Fruit fly (Drosophila melanogaster) whole organism, embryonic: ENCODE data around the gene CG31957.

Source experiments
- Atf-2 ChIP-seq: fragments of 200-800 bp; sonication (Bioruptor generic); optimal IDR thresholded peaks from 2 replicates; lab custom pipeline; 2016; ENCODE audit warnings: missing biosample characterization, missing genetic modification characterization
- CG10209 ChIP-seq: fragments of 200-800 bp; sonication (Bioruptor generic); optimal IDR thresholded peaks from 3 replicates; lab custom pipeline; 2017; ENCODE audit warnings: missing biosample characterization, mild to moderate bottlenecking, missing genetic modification characterization, missing genetic modification reagents
- CG11696 ChIP-seq: fragments of 200-800 bp; sonication (Bioruptor generic); IDR thresholded peaks from 2 replicates; pipeline ENCODE4 v1.3.6; 2022; ENCODE audit warnings: missing biosample characterization, missing genetic modification characterization
- CG13296 ChIP-seq: fragments of 200-800 bp; sonication (Bioruptor generic); optimal IDR thresholded peaks from 3 replicates; lab custom pipeline; 2018; ENCODE audit warnings: missing biosample characterization, mild to moderate bottlenecking, missing genetic modification characterization
- CG13424 ChIP-seq: fragments of 200-800 bp; sonication (Bioruptor generic); optimal IDR thresholded peaks from 2 replicates; lab custom pipeline; 2019; ENCODE audit warnings: missing biosample characterization, mild to moderate bottlenecking, missing genetic modification characterization, moderate library complexity
- CG1603 ChIP-seq: fragments of 200-800 bp; sonication (Bioruptor generic); optimal IDR thresholded peaks from 2 replicates; lab custom pipeline; 2019; ENCODE audit warnings: missing biosample characterization, mild to moderate bottlenecking, missing genetic modification characterization, moderate library complexity
- CG17359 ChIP-seq: fragments of 200-800 bp; sonication (Bioruptor generic); optimal IDR thresholded peaks from 3 replicates; lab custom pipeline; 2018; ENCODE audit warnings: missing biosample characterization, mild to moderate bottlenecking, missing genetic modification characterization, moderate library complexity
- CG17361 ChIP-seq: fragments of 200-800 bp; sonication (Bioruptor generic); IDR thresholded peaks from 3 replicates; pipeline ENCODE4 v1.3.6; 2022; ENCODE audit warnings: missing biosample characterization, missing genetic modification characterization
- CG17612 ChIP-seq: fragments of 200-800 bp; sonication (Bioruptor generic); IDR thresholded peaks from 2 replicates; pipeline ENCODE4 v1.3.6; 2022; ENCODE audit warnings: missing biosample characterization, missing genetic modification characterization
- CG2678 ChIP-seq: fragments of 200-800 bp; sonication (Bioruptor generic); optimal IDR thresholded peaks from 3 replicates; lab custom pipeline; 2019; ENCODE audit warnings: missing biosample characterization, mild to moderate bottlenecking, missing genetic modification characterization, moderate library complexity
- CG31365 ChIP-seq: fragments of 200-800 bp; sonication (Bioruptor generic); optimal IDR thresholded peaks from 2 replicates; lab custom pipeline; 2018; ENCODE audit warnings: missing biosample characterization, mild to moderate bottlenecking, missing genetic modification characterization
- CG32767 ChIP-seq: fragments of 200-800 bp; sonication (Bioruptor generic); IDR thresholded peaks from 2 replicates; pipeline ENCODE4 v1.3.6; 2022; ENCODE audit warnings: missing biosample characterization, missing genetic modification characterization
- CG32772 ChIP-seq: fragments of 200-800 bp; sonication (Bioruptor generic); IDR thresholded peaks from 2 replicates; pipeline ENCODE4 v1.3.6; 2022; ENCODE audit warnings: missing biosample characterization, missing genetic modification characterization
- CG34224 ChIP-seq: fragments of 200-800 bp; sonication (Bioruptor generic); IDR thresholded peaks from 3 replicates; pipeline ENCODE4 v1.3.6; 2022; ENCODE audit warnings: missing biosample characterization, missing genetic modification characterization; ENCODE audit not compliant: partially characterized antibody
- CG4360 ChIP-seq: fragments of 200-800 bp; sonication (Bioruptor generic); IDR thresholded peaks from 2 replicates; pipeline ENCODE4 v1.3.6; 2022; ENCODE audit warnings: missing biosample characterization, missing genetic modification characterization
- CG4820 ChIP-seq: fragments of 200-800 bp; sonication (Bioruptor generic); optimal IDR thresholded peaks from 3 replicates; lab custom pipeline; 2016; ENCODE audit warnings: missing biosample characterization, missing genetic modification characterization
- CG5180 ChIP-seq: fragments of 200-800 bp; sonication (Bioruptor generic); optimal IDR thresholded peaks from 3 replicates; lab custom pipeline; 2017; ENCODE audit warnings: missing biosample characterization, missing genetic modification characterization, mild to moderate bottlenecking, moderate library complexity, missing genetic modification reagents
- CG6813 ChIP-seq: fragments of 200-800 bp; sonication (Bioruptor generic); optimal IDR thresholded peaks from 2 replicates; lab custom pipeline; 2017; ENCODE audit warnings: missing biosample characterization, missing genetic modification characterization, mild to moderate bottlenecking, moderate library complexity, missing genetic modification reagents
- Dip3 ChIP-seq: fragments of 200-800 bp; sonication (Bioruptor generic); optimal IDR thresholded peaks from 3 replicates; lab custom pipeline; 2016; ENCODE audit warnings: missing biosample characterization, missing genetic modification characterization
- Doc2 ChIP-seq: fragments of 200-800 bp; sonication (Bioruptor generic); IDR thresholded peaks from 2 replicates; pipeline ENCODE4 v1.3.6; 2022; ENCODE audit warnings: missing biosample characterization, missing genetic modification characterization
- E2f2 ChIP-seq: fragments of 200-800 bp; sonication (Bioruptor generic); IDR thresholded peaks from 2 replicates; pipeline ENCODE4 v1.3.6; 2022; ENCODE audit warnings: missing biosample characterization, missing genetic modification characterization
- ERR ChIP-seq: fragments of 200-800 bp; sonication (Bioruptor generic); optimal IDR thresholded peaks from 2 replicates; lab custom pipeline; 2016; ENCODE audit warnings: missing biosample characterization, missing genetic modification characterization
- Jarid2 ChIP-seq: fragments of 200-800 bp; sonication (Bioruptor generic); optimal IDR thresholded peaks from 3 replicates; lab custom pipeline; 2017; ENCODE audit warnings: mild to moderate bottlenecking, missing biosample characterization, missing genetic modification reagents, missing genetic modification characterization
- Lhr ChIP-seq: fragments of 200-800 bp; sonication (Bioruptor generic); optimal IDR thresholded peaks from 3 replicates; lab custom pipeline; 2017; ENCODE audit warnings: mild to moderate bottlenecking, missing biosample characterization, missing genetic modification reagents, missing genetic modification characterization
- Mad ChIP-seq: fragments of 200-800 bp; sonication (Bioruptor generic); optimal IDR thresholded peaks from 2 replicates; lab custom pipeline; 2016; ENCODE audit warnings: missing biosample characterization, missing genetic modification characterization
- Mes4 ChIP-seq: fragments of 200-800 bp; sonication (Bioruptor generic); optimal IDR thresholded peaks from 2 replicates; lab custom pipeline; 2016; ENCODE audit warnings: missing biosample characterization, missing genetic modification characterization
- Nf-YA ChIP-seq: fragments of 200-800 bp; sonication (Bioruptor generic); IDR thresholded peaks from 2 replicates; pipeline ENCODE4 v1.3.6; 2022; ENCODE audit warnings: missing biosample characterization, missing genetic modification characterization
- PHDP ChIP-seq: fragments of 200-800 bp; sonication (Bioruptor generic); optimal IDR thresholded peaks from 3 replicates; lab custom pipeline; 2018; ENCODE audit warnings: missing biosample characterization, mild to moderate bottlenecking, missing genetic modification characterization, moderate library complexity
- Rfx ChIP-seq: fragments of 200-800 bp; sonication (Bioruptor generic); IDR thresholded peaks from 2 replicates; pipeline ENCODE4 v1.3.6; 2022; ENCODE audit warnings: missing biosample characterization, missing genetic modification characterization
- Xrp1 ChIP-seq: fragments of 200-800 bp; sonication (Bioruptor generic); IDR thresholded peaks from 2 replicates; pipeline ENCODE4 v1.3.6; 2022; ENCODE audit warnings: missing biosample characterization, missing genetic modification characterization
- bbx ChIP-seq: fragments of 200-800 bp; sonication (Bioruptor generic); IDR thresholded peaks from 2 replicates; pipeline ENCODE4 v1.3.6; 2022; ENCODE audit warnings: missing biosample characterization, missing genetic modification characterization; ENCODE audit not compliant: partially characterized antibody
- cad ChIP-seq: fragments of >200 bp; optimal IDR thresholded peaks from 2 replicates; lab custom pipeline; 2017; ENCODE audit warnings: missing biosample characterization, missing genetic modification characterization
- cato ChIP-seq: fragments of 200-800 bp; sonication (Bioruptor generic); optimal IDR thresholded peaks from 2 replicates; lab custom pipeline; 2016; ENCODE audit warnings: missing biosample characterization, missing genetic modification characterization, borderline replicate concordance
- dmrt11E ChIP-seq: fragments of 200-800 bp; sonication (Bioruptor generic); optimal IDR thresholded peaks from 3 replicates; lab custom pipeline; 2018; ENCODE audit warnings: missing biosample characterization, mild to moderate bottlenecking, missing genetic modification characterization, moderate library complexity
- en ChIP-seq: fragments of 200-800 bp; sonication (Bioruptor generic); optimal IDR thresholded peaks from 2 replicates; lab custom pipeline; 2016; ENCODE audit warnings: missing biosample characterization, missing genetic modification characterization
- insv ChIP-seq, 2 experiments: fragments of 200-800 bp; sonication (Bioruptor generic); optimal IDR thresholded peaks; 3 replicates each; lab custom pipeline; 2016 to 2018; ENCODE audit warnings: missing biosample characterization in 2 of 2, missing genetic modification characterization in 2 of 2
- lilli ChIP-seq: fragments of 200-800 bp; sonication (Bioruptor generic); optimal IDR thresholded peaks from 3 replicates; lab custom pipeline; 2016; ENCODE audit warnings: missing biosample characterization, missing genetic modification characterization
- lov ChIP-seq, 2 experiments: fragments of 200-800 bp in 1 of 2; fragments of >200 bp in 1 of 2; sonication (Bioruptor generic) in 1 of 2; IDR thresholded peaks in 1 of 2; optimal IDR thresholded peaks in 1 of 2; 2 replicates in 1 of 2; 3 replicates in 1 of 2; pipeline versions ENCODE4 v1.3.6 to Lab custom; 2017 to 2022; ENCODE audit warnings: missing biosample characterization in 1 of 2, missing genetic modification characterization in 1 of 2
- onecut ChIP-seq: fragments of 200-800 bp; sonication (Bioruptor generic); IDR thresholded peaks from 2 replicates; pipeline ENCODE4 v1.3.6; 2022; ENCODE audit warnings: missing biosample characterization, missing genetic modification characterization
- peb ChIP-seq: fragments of 200-800 bp; sonication (Bioruptor generic); IDR thresholded peaks from 2 replicates; pipeline ENCODE4 v1.3.6; 2022; ENCODE audit warnings: missing biosample characterization, missing genetic modification characterization
- prd ChIP-seq, 3 experiments: fragments of >200 bp in 2 of 3; fragments of 200-800 bp in 1 of 3; sonication (Bioruptor generic) in 1 of 3; optimal IDR thresholded peaks in 2 of 3; IDR thresholded peaks in 1 of 3; 2 replicates in 2 of 3; 3 replicates in 1 of 3; pipeline versions ENCODE4 v1.3.6 to Lab custom; 2017 to 2022; ENCODE audit warnings: missing biosample characterization in 1 of 3, missing genetic modification characterization in 1 of 3
- salm ChIP-seq: fragments of 200-800 bp; sonication (Bioruptor generic); optimal IDR thresholded peaks from 2 replicates; lab custom pipeline; 2018; ENCODE audit warnings: missing biosample characterization, mild to moderate bottlenecking, missing genetic modification characterization
- sd ChIP-seq: fragments of 200-800 bp; sonication (Bioruptor generic); optimal IDR thresholded peaks from 3 replicates; lab custom pipeline; 2018; ENCODE audit warnings: missing biosample characterization, mild to moderate bottlenecking, missing genetic modification characterization, moderate library complexity
- slbo ChIP-seq: fragments of 200-800 bp; sonication (Bioruptor generic); IDR thresholded peaks from 2 replicates; pipeline ENCODE4 v1.3.6; 2022; ENCODE audit warnings: missing biosample characterization, missing genetic modification characterization
- stwl ChIP-seq: fragments of 200-800 bp; sonication (Bioruptor generic); optimal IDR thresholded peaks from 3 replicates; lab custom pipeline; 2018; ENCODE audit warnings: missing biosample characterization, mild to moderate bottlenecking, missing genetic modification characterization, moderate library complexity
- toy ChIP-seq: fragments of 200-800 bp; sonication (Bioruptor generic); IDR thresholded peaks from 2 replicates; pipeline ENCODE4 v1.3.6; 2022; ENCODE audit warnings: missing biosample characterization, missing genetic modification characterization
- trem ChIP-seq: fragments of 200-800 bp; optimal IDR thresholded peaks from 3 replicates; lab custom pipeline; 2019; ENCODE audit warnings: missing biosample characterization, mild to moderate bottlenecking, missing genetic modification characterization, moderate library complexity
- twi ChIP-seq: fragments of 200-800 bp; optimal IDR thresholded peaks from 2 replicates; lab custom pipeline; 2019; ENCODE audit warnings: missing biosample characterization, mild to moderate bottlenecking, missing genetic modification characterization, moderate library complexity

The CG31957 gene

DNA sequence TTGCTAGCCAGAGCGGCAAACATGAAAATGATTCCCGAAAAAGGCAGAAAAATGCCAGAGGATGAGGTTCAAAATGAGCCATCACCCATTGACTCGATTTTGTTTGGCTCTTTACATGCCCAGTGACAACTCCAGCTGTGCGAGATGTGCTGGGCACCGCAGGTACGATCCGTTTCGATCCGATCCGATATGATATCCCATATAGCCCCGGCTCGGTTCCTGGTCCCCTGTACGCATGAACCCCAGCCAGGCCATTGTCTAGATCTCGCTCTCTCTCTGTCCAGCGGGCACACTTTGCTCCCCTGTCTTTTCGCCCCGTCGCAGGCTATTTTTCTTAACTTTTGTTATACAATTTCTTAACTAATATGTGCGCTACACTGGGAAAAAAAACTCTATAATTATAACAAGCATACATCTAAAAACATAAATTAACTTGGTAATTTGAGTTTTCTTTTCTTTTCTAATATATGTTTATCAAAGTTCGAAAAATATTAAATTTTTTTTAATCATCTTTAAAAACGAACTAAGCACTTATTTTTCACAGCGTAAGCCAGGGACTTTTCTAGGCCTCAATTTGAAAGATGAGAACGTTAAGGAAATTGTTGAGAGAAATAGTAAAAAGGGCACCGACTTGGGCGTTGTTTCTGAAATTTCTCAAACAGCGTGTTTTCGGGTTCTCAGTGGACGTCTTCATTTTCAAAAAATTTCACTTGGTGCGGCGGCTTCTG is 44.7 kb downstream of the CG31957 start (continued):
- TF ChIP-seq CG17612 (GFP tag; lab: Robert Waterston, UW), result no peak
- TF ChIP-seq Mes4 (GFP tag; lab: Kevin White, UChicago), result peak; percentile 16
- TF ChIP-seq prd (optimal IDR thresholded peaks at IDR 0.05; lab: Kevin White, UChicago), result no peak
- TF ChIP-seq prd (GFP tag; IDR thresholded peaks at IDR 0.05; lab: Robert Waterston, UW), result peak; percentile 88
- TF ChIP-seq trem (tag; lab: Kevin White, UChicago), result peak; percentile 93
- peak; percentile 92 for TF ChIP-seq Xrp1 (GFP tag; lab: Robert Waterston, UW)
- TF ChIP-seq CG5180, result peak; percentile 8
- TF ChIP-seq CG31365 (tag; lab: Kevin White, UChicago), result no peak
- TF ChIP-seq en (GFP tag; lab: Kevin White, UChicago), result peak; percentile 24
- no peak for TF ChIP-seq slbo (GFP tag; lab: Robert Waterston, UW)
- no peak for TF ChIP-seq PHDP (tag; lab: Kevin White, UChicago)
- no peak for TF ChIP-seq Doc2
- TF ChIP-seq E2f2, result peak; percentile 29; the same call in 1 of the 2 replicates
- TF ChIP-seq CG17359 (tag; lab: Kevin White, UChicago), result peak; percentile 39
- TF ChIP-seq salm (tag; lab: Kevin White, UChicago), result peak; percentile 45
- peak; percentile 63 for TF ChIP-seq CG4820 (GFP tag; lab: Kevin White, UChicago)
- peak; percentile 94 for TF ChIP-seq CG17361 (GFP tag; lab: Robert Waterston, UW)
- TF ChIP-seq CG34224 (GFP tag; lab: Robert Waterston, UW), result no peak
- no peak for TF ChIP-seq toy (GFP tag; lab: Robert Waterston, UW)
- TF ChIP-seq bbx, result no peak
- peak; percentile 52 for TF ChIP-seq Lhr (GFP tag; lab: Kevin White, UChicago)
- TF ChIP-seq onecut (GFP tag; lab: Robert Waterston, UW), result peak; percentile 51
- peak; percentile 64 for TF ChIP-seq Atf-2 (GFP tag; lab: Kevin White, UChicago)
- no peak for TF ChIP-seq CG1603 (tag; lab: Kevin White, UChicago)
- no peak for TF ChIP-seq peb (GFP tag; lab: Robert Waterston, UW)
- TF ChIP-seq cato, result peak; percentile 31
- peak; percentile 38; the same call in 1 of the 2 replicates for TF ChIP-seq CG4360 (GFP tag; lab: Robert Waterston, UW)
- peak; percentile 72 for TF ChIP-seq CG10209 (GFP tag; lab: Kevin White, UChicago)
- peak; percentile 48 for TF ChIP-seq lilli
- no peak for TF ChIP-seq sd (tag; lab: Kevin White, UChicago)
- no peak for TF ChIP-seq Dip3
- no peak for TF ChIP-seq Jarid2
- TF ChIP-seq CG6813, result peak; percentile 60
- no peak for TF ChIP-seq Rfx (GFP tag; lab: Robert Waterston, UW)
- peak; percentile 75 for TF ChIP-seq CG13424
- TF ChIP-seq lov (optimal IDR thresholded peaks at IDR 0.05; lab: Kevin White, UChicago), result no peak
- no peak for TF ChIP-seq lov (GFP tag; IDR thresholded peaks at IDR 0.05; lab: Robert Waterston, UW)
- TF ChIP-seq CG11696 (GFP tag; lab: Robert Waterston, UW), result 0 out of 2 replicates have a peak, but pooled peaks have one; percentile 12
- TF ChIP-seq insv (GFP tag; optimal IDR thresholded peaks at IDR 0.05; lab: Kevin White, UChicago), result no peak
- TF ChIP-seq twi (tag; lab: Kevin White, UChicago), result peak; percentile 85
- TF ChIP-seq CG32772 (GFP tag; lab: Robert Waterston, UW), result no peak
- TF ChIP-seq Mad, result peak; percentile 27
- TF ChIP-seq CG32767 (GFP tag; lab: Robert Waterston, UW), result 0 out of 2 replicates have a peak, but pooled peaks have one; percentile 44
- no peak for TF ChIP-seq Nf-YA (GFP tag; lab: Robert Waterston, UW)
- TF ChIP-seq CG13296, result no peak
- TF ChIP-seq dmrt11E (tag; lab: Kevin White, UChicago), result peak; percentile 98
- no peak for TF ChIP-seq CG2678 (tag; lab: Kevin White, UChicago)
- no peak for TF ChIP-seq cad (GFP tag; lab: Kevin White, UChicago)
- TF ChIP-seq stwl (tag; lab: Kevin White, UChicago), result peak; percentile 79
- TF ChIP-seq ERR, result no peak
